Worm (Caenorhabditis elegans) whole organism, early embryonic: ENCODE data around the gene lido-7.

ENCODE experiments used
- B0310.2 ChIP-seq: sonication (generic microtip); optimal IDR thresholded peaks from 2 replicates; lab custom pipeline; 2016; ENCODE audit warnings: mild to moderate bottlenecking, missing genetic modification characterization, missing compliant biosample characterization
- ama-1 ChIP-seq: fragments of 150-350 bp; optimal IDR thresholded peaks from 2 replicates; lab custom pipeline; 2014
- ets-7 ChIP-seq: sonication (generic microtip); optimal IDR thresholded peaks from 2 replicates; lab custom pipeline; 2016; ENCODE audit warnings: missing genotype, missing genetic modification characterization, missing compliant biosample characterization
- flt-1 ChIP-seq: fragments of 200-800 bp; sonication (Bioruptor generic); IDR thresholded peaks from 2 replicates; pipeline ENCODE4 v1.3.6; 2022; ENCODE audit warnings: missing genetic modification characterization, missing compliant biosample characterization
- hmbx-1 ChIP-seq: sonication (generic microtip); optimal IDR thresholded peaks from 2 replicates; lab custom pipeline; 2016; ENCODE audit warnings: mild to moderate bottlenecking, missing genetic modification characterization, missing compliant biosample characterization
- hmg-4 ChIP-seq: fragments of 200-800 bp; sonication (Bioruptor generic); optimal IDR thresholded peaks from 2 replicates; lab custom pipeline; 2018; ENCODE audit warnings: mild to moderate bottlenecking, missing genetic modification characterization, missing compliant biosample characterization
- scrt-1 ChIP-seq: fragments of 200-800 bp; sonication (Bioruptor generic); IDR thresholded peaks from 2 replicates; pipeline ENCODE4 v1.3.6; 2022; ENCODE audit warnings: missing genetic modification characterization, missing compliant biosample characterization
- tbx-37 ChIP-seq: fragments of 200-800 bp; sonication (Bioruptor generic); conservative IDR thresholded peaks from 2 replicates; pipeline ENCODE4 v1.3.6; 2022; ENCODE audit warnings: missing genetic modification reagents, missing genetic modification characterization, missing compliant biosample characterization

DNA sequence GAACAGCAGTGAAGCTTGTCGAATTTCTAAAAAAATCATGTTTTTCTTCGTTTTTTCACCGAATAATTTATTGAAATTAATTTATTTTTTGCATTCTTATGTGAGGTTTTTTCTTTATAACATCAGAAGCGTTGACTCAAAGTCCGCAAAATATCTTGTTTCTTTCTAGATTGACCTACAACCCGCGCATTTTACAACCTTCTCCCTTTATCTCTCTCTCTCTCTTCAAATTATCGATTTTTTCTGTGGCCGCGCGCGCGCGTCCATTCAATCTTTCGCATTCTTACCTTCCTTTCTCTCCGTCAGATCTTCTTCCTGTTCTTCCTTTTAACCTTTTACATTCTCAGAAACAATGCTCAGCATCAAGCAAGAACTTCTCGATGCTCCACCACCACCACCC lies 17.4 kb downstream of the lido-7 start, which contains the start of gene lido-12:
- TF ChIP-seq flt-1, result no peak
- no peak for TF ChIP-seq tbx-37 (GFP tag; lab: Robert Waterston, UW)
- no peak for TF ChIP-seq ama-1 (lab: Kevin White, UChicago)
- TF ChIP-seq ets-7, result no peak
- TF ChIP-seq hmg-4, result no peak
- TF ChIP-seq hmbx-1, result no peak
- no peak for TF ChIP-seq B0310.2 (tag; lab: Kevin White, UChicago)
- no peak for TF ChIP-seq scrt-1 (GFP tag; lab: Robert Waterston, UW)
